Fruit fly (Drosophila melanogaster) whole organism, embryonic: ENCODE results near the gene CG43218.

Source experiments
- CG9215 ChIP-seq: fragments of 200-800 bp; sonication (Bioruptor generic); IDR thresholded peaks from 2 replicates; pipeline ENCODE4 v1.3.6; 2022; ENCODE audit warnings: missing biosample characterization, missing genetic modification characterization
- MTF-1 ChIP-seq: fragments of 200-800 bp; sonication (Bioruptor generic); optimal IDR thresholded peaks from 2 replicates; lab custom pipeline; 2018; ENCODE audit warnings: missing biosample characterization, mild to moderate bottlenecking, missing genetic modification characterization, borderline replicate concordance
- Scr ChIP-seq: fragments of 200-800 bp; sonication (Bioruptor generic); IDR thresholded peaks from 2 replicates; pipeline ENCODE4 v1.3.6; 2022; ENCODE audit warnings: missing biosample characterization, missing genetic modification characterization; ENCODE audit not compliant: partially characterized antibody
- br ChIP-seq: fragments of >200 bp; optimal IDR thresholded peaks from 2 replicates; lab custom pipeline; 2017
- crol ChIP-seq: fragments of 200-800 bp; sonication (Bioruptor generic); IDR thresholded peaks from 2 replicates; pipeline ENCODE4 v1.3.6; 2022; ENCODE audit warnings: missing biosample characterization, missing genetic modification characterization
- ems ChIP-seq: fragments of 200-800 bp; sonication (Bioruptor generic); optimal IDR thresholded peaks from 3 replicates; lab custom pipeline; 2016; ENCODE audit warnings: missing biosample characterization, missing genetic modification characterization
- fru ChIP-seq: fragments of >200 bp; optimal IDR thresholded peaks from 2 replicates; lab custom pipeline; 2017
- knrl ChIP-seq: fragments of 200-800 bp; sonication (Bioruptor generic); IDR thresholded peaks from 3 replicates; pipeline ENCODE4 v1.3.6; 2022; ENCODE audit warnings: missing biosample characterization, missing genetic modification characterization; ENCODE audit not compliant: partially characterized antibody

dm6 chr3L:21236959-21237551, 20.8 kb upstream of the CG43218 start:
- TF ChIP-seq fru (lab: Kevin White, UChicago) (no peak), knrl (GFP tag; lab: Robert Waterston, UW) (no peak), br (lab: Kevin White, UChicago) (no peak), Scr (GFP tag; lab: Robert Waterston, UW) (no peak), MTF-1 (GFP tag; lab: Kevin White, UChicago) (no peak), ems (GFP tag; lab: Kevin White, UChicago) (no peak), crol (GFP tag; lab: Robert Waterston, UW) (no peak), CG9215 (no peak)
